Fruit fly (Drosophila melanogaster) whole organism: ENCODE measurements around the gene LPCAT.

Source experiments
- CG8478 ChIP-seq: fragments of >200 bp; optimal IDR thresholded peaks from 2 replicates; lab custom pipeline; 2018; ENCODE audit warnings: inconsistent platforms
- Dll ChIP-seq: fragments of >200 bp; optimal IDR thresholded peaks from 2 replicates; lab custom pipeline; 2017
- EcR ChIP-seq, 2 experiments: fragments of >200 bp; optimal IDR thresholded peaks; 2 replicates each; lab custom pipeline; 2017; ENCODE audit warnings: missing biosample characterization in 2 of 2, missing genetic modification characterization in 2 of 2, missing genetic modification reagents in 2 of 2
- pan ChIP-seq: fragments of >200 bp; optimal IDR thresholded peaks from 2 replicates; lab custom pipeline; 2017
- psq ChIP-seq: fragments of >200 bp; optimal IDR thresholded peaks from 2 replicates; lab custom pipeline; 2017
- usp ChIP-seq: fragments of >200 bp; optimal IDR thresholded peaks from 2 replicates; lab custom pipeline; 2017; ENCODE audit warnings: missing biosample characterization, missing genetic modification characterization, mixed read lengths

Gene LPCAT

DNA sequence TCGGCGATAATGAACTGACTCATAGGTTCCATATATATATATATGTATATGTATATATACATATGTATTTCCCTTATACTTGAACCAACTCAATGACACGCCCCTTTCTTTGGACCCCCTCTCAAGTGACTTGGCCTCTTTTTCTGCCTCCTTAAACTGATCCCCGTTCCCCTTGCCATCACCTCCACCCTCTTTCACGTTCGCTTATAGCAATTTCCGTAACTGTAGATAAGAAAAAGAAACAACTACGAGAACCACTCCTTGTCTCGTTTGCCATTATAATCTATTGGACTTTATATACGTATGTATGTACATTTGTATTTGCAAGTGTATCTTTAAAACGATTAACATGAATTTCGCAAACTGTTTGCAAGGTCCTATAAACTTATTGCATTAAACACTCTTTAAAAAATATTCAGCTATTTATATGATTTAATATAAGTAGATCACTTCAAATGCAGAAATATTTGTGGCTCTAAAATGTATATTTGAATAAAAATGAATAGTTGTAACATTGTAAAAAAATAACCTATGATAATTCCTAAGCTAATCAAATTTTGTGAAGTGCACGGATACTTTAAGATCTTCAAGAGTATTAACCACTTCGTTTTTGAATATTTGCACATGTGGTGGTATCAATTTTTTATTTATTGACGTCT is 3.0 kb upstream of the LPCAT start:
- TF ChIP-seq pan (lab: Kevin White, UChicago) (no peak), usp (GFP tag; lab: Kevin White, UChicago) (no peak), psq (lab: Kevin White, UChicago) (no peak), CG8478 (no peak), EcR (GFP tag; optimal IDR thresholded peaks at IDR 0.05; lab: Kevin White, UChicago) (no peak), Dll (lab: Kevin White, UChicago) (no peak)

DNA sequence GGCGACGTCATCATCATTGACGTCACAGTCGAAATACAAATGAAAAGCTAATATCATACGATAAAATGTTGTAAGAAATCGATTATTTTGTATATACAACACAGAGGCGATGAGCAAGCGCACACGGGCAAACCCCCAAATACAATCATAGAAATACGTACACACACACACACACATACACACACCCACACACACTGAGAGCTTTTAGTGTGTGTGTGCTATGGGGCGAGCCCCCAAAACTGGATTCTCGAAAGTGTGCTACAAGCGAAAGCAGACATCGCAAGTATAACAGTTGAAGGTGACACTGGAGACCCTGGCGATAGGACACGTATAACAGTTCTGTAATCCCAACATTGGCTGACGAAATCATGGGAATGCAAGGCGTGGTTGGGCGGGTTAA is 2.1 kb upstream of the LPCAT start:
- no peak for TF ChIP-seq pan (lab: Kevin White, UChicago)
- TF ChIP-seq EcR (GFP tag; optimal IDR thresholded peaks at IDR 0.05; lab: Kevin White, UChicago) = no peak
- TF ChIP-seq CG8478 = no peak
- TF ChIP-seq psq (lab: Kevin White, UChicago) = no peak
- no peak for TF ChIP-seq Dll (lab: Kevin White, UChicago)
- TF ChIP-seq usp (GFP tag; lab: Kevin White, UChicago) = no peak

DNA sequence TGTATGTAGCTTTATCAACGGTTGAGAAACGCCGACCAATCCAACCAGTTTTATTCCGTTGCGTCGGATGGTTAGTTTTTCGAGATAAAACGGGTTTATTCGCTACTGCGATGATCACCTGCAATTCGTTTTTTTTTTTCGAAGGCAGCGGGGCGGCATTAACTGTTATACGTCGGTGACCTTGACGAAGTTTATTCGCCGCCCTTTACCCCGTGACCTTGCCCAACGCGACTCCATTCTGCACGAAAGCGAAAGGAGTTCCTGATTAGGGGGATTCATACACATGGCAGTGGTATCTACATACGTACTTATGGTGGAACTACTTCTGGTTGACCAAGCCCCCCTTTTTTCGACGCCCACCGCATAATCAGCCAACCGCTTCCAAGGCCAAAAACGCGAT is 757 bp upstream of the LPCAT start:
- TF ChIP-seq EcR (GFP tag; optimal IDR thresholded peaks at IDR 0.05; lab: Kevin White, UChicago) = no peak
- no peak for TF ChIP-seq Dll (lab: Kevin White, UChicago)
- no peak for TF ChIP-seq pan (lab: Kevin White, UChicago)
- no peak for TF ChIP-seq usp (GFP tag; lab: Kevin White, UChicago)
- no peak for TF ChIP-seq CG8478
- TF ChIP-seq psq (lab: Kevin White, UChicago) = no peak

DNA sequence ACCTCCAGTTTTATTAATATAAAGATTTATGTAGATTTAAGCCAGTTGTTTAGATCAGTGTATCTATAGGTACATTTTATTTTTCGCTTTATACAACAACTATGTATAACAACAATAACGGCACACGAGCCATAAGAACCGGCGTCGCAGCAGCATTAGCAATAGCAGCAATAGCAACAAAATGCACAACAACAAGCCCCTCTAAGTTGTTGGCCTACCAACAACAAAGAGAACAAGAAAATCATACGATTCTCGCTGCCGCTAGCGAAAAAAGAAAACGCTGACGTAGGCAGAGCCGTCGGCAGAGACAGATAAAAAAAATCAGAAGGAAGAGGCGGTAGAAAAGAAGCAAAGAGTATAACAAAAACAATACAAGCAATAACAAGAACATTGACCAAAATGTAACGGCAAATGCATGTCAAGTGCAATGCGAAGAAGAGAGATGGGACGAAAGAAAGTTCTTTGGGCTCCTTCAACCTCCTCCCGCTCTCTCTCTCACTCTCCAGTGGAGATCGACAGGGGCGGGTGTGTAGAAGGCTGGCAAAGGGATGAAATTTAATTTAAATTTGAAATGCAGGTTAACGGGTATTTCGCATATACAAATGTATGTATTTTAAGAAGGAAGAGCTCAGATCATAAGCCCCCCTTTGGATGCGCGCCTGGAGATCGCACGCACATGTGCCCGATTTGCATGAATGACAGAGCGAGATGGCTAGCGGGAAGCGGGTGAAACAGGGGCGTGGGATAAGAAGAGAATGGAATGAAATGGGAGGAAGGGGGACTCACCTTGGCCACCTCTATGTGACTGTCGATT is 884 bp downstream of the LPCAT start:
- peak in 1 of 2 experiments; percentile 60 for TF ChIP-seq EcR (GFP tag; optimal IDR thresholded peaks at IDR 0.05; lab: Kevin White, UChicago)
- TF ChIP-seq usp (GFP tag; lab: Kevin White, UChicago) = no peak
- TF ChIP-seq pan (lab: Kevin White, UChicago) = no peak
- no peak for TF ChIP-seq CG8478
- TF ChIP-seq psq (lab: Kevin White, UChicago) = peak; percentile 39
- TF ChIP-seq Dll (lab: Kevin White, UChicago) = no peak

DNA sequence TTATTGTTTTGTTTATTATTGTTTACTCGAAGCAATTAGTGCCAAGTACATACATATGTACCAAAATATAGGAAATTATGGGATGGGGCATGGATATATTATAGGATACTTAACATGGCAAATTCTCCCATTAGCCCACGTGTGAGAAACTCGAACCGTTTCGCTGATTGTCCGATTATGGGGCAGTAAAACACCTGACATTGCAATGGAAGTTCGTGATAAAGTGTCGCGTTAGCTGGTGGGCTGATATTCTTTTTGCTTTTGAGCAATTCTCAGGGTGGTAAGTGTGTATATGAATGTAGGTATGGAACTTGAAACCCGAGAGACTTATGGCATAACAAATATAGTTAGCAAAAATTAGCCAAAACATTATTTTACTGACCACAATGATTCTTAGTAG is 1.8 kb downstream of the LPCAT start:
- TF ChIP-seq Dll (lab: Kevin White, UChicago) (no peak), EcR (GFP tag; optimal IDR thresholded peaks at IDR 0.05; lab: Kevin White, UChicago) (no peak), usp (GFP tag; lab: Kevin White, UChicago) (no peak), CG8478 (no peak), psq (lab: Kevin White, UChicago) (no peak), pan (lab: Kevin White, UChicago) (no peak)

DNA sequence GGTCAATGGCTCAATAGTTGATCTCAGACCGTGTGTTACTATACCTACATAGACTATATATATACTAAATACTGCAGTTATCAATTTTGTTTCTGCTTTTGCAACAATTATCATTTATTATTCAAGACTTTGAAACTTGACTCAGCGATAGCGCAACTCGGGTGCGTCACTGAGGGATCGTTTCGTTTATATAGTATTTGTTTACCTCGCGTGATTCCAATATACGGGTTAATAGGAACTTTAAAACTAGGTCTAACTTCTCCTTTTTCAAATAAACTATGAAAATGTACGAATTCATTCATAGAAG is 2.5 kb downstream of the LPCAT start:
- TF ChIP-seq usp (GFP tag; lab: Kevin White, UChicago) = no peak

DNA sequence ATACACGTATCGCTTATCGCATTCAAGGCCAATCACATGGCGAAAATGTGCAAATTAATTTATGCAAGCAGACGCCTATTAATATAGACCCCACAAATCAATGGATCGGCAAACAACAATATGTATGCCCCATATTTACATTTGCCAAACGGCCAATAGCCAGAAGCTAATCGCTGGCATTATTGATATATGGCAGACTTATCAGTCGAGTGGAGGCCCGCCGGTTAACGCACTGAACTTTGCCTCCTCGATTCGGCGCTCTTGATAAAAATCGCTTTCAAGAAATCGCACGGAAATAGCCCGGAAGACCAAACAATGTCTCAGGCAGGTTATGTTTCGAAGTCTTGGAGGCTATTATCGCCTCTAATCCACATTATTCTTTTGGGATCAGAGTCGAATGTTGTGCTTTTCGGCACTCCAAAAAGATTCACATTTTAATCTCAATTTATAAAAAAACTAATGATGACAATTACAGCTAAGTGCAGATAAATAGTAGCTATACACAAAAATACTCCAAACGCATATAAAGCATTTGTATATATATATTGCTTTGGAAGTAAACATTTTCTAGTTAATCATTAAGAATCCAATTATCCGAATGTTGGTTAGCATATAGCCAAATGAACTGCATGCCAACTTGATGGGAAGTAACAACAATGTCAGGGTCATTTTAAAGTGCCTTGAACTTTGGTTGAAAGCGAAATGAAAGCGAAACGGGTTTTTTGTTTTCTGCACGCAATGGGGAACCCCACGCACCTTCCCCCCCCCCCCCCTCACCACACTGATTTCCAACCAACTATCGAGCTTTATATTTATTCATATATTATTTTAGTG is 3.1 kb downstream of the LPCAT start:
- TF ChIP-seq pan (lab: Kevin White, UChicago) = no peak
- no peak for TF ChIP-seq Dll (lab: Kevin White, UChicago)
- TF ChIP-seq psq (lab: Kevin White, UChicago) = no peak
- no peak for TF ChIP-seq CG8478
- TF ChIP-seq EcR (GFP tag; optimal IDR thresholded peaks at IDR 0.05; lab: Kevin White, UChicago) = no peak
- no peak for TF ChIP-seq usp (GFP tag; lab: Kevin White, UChicago)

DNA sequence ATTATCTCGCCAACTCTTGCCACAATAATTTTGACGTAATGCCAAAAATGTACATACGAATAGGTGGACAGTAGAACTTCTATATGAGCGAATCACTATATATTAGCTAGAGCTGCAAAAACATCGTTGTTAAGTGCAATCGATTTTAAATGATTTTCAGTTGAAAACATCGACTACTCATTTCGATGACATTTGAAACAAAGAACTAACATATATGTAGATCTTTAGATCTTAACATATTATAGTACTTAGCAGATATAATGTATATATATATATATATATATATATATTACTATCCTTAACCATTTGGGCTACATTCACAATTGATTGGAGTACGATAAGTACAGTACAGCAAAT is 3.7 kb downstream of the LPCAT start, which contains the start of gene CG42395:
Gene CG42395, minus strand, starts transcription at position 101 of the 357 bp plus-strand sequence.
- TF ChIP-seq CG8478 (no peak), pan (lab: Kevin White, UChicago) (no peak)

DNA sequence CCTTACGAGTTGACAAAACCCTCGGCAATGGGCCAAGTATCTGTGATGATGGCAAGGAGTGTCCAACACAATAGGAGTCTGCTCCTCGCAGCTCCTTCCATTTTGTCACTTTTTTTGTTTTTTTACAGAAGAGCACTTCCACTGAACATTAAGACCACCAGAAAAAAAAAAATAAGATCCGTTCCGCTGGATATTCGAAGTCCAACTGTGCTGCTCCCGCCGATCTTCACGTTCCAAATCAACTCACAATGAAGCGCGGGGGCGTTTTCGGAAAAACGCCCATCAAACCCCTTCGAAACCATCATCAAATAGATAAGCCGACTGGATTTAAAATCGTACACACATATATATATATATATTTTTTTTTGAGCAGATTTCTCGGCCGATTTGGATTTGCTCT is 8.6 kb downstream of the LPCAT start, which contains the start of gene Cubn:
Gene Cubn, minus strand, starts transcription at position 101 of the 400 bp plus-strand sequence.
- TF ChIP-seq usp (GFP tag; lab: Kevin White, UChicago) (no peak), EcR (GFP tag; optimal IDR thresholded peaks at IDR 0.05; lab: Kevin White, UChicago) (no peak), Dll (lab: Kevin White, UChicago) (no peak), CG8478 (no peak), psq (lab: Kevin White, UChicago) (no peak), pan (lab: Kevin White, UChicago) (no peak)

DNA sequence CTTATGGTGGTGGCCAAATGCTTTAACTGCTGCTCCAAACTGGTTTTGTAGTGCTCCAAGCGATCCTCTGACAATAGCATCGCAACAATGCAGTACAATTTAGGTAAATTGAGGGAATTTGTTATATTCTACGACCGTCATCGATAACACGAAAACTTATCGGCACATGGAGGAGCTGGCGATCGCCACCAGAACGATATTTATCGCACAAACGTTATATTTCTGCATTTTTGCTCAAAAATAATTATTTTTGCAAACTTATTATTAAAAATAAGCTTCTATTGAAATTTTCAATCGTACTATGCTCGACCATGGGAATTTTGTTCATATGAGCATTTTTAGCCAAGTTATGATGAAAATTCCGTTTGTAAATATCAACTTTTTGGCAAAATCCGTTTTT is 23.4 kb downstream of the LPCAT start, which contains the start of gene CG15317:
Gene CG15317, minus strand, starts transcription at position 148 of the 400 bp plus-strand sequence.
- no peak for TF ChIP-seq psq (lab: Kevin White, UChicago)
- no peak for TF ChIP-seq Dll (lab: Kevin White, UChicago)
- no peak for TF ChIP-seq CG8478
- no peak for TF ChIP-seq usp (GFP tag; lab: Kevin White, UChicago)
- no peak for TF ChIP-seq EcR (GFP tag; optimal IDR thresholded peaks at IDR 0.05; lab: Kevin White, UChicago)
- no peak for TF ChIP-seq pan (lab: Kevin White, UChicago)

DNA sequence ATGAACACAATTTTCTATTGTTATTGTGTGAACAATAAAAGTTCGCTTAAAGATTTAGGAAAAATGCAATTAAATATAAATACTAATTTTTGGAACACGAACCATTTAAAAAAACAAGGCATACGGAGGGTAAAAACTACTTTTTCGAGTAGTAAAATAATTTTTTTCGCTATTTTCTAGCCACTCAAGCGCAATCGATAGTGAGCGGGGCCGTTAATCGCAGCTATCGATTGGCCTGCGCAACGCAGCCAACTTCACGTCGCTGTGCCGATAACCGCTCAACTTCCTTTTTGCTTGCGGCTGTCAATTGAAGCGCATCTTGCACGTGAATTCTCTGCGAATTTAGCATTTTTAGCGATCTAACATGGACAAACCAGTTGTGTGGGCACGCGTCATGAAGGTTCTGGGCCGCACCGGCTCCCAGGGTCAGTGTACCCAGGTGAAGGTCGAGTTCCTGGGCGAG is 25.4 kb downstream of the LPCAT start, which contains the start of gene RpS28b:
Gene RpS28b, plus strand, starts transcription at position 278 of the 463 bp plus-strand sequence.
- no peak for TF ChIP-seq usp (GFP tag; lab: Kevin White, UChicago)
